Fruit fly (Drosophila melanogaster) whole organism, embryonic: ENCODE results near the gene CG11986.
A peak's percentile ranks its signal among the peaks of the same experiment; 100 is the strongest.

Experiments
- Atf-2 ChIP-seq: fragments of 200-800 bp; sonication (Bioruptor generic); optimal IDR thresholded peaks from 2 replicates; lab custom pipeline; 2016; ENCODE audit warnings: missing biosample characterization, missing genetic modification characterization
- C15 ChIP-seq: fragments of 200-800 bp; sonication (Bioruptor generic); IDR thresholded peaks from 3 replicates; pipeline ENCODE4 v1.3.6; 2022; ENCODE audit warnings: missing biosample characterization, missing genetic modification characterization
- CG10321 ChIP-seq: fragments of 200-800 bp; sonication (Bioruptor generic); IDR thresholded peaks from 2 replicates; pipeline ENCODE4 v1.3.6; 2022; ENCODE audit warnings: missing biosample characterization, missing genetic modification characterization
- CG11696 ChIP-seq: fragments of 200-800 bp; sonication (Bioruptor generic); IDR thresholded peaks from 2 replicates; pipeline ENCODE4 v1.3.6; 2022; ENCODE audit warnings: missing biosample characterization, missing genetic modification characterization
- CG1233 ChIP-seq: fragments of 200-800 bp; sonication (Bioruptor generic); optimal IDR thresholded peaks from 4 replicates; lab custom pipeline; 2018; ENCODE audit warnings: missing biosample characterization, mild to moderate bottlenecking, missing genetic modification characterization
- CG13624 ChIP-seq: fragments of 200-800 bp; sonication (Bioruptor generic); optimal IDR thresholded peaks from 2 replicates; lab custom pipeline; 2016; ENCODE audit warnings: missing biosample characterization, missing genetic modification characterization
- CG15011 ChIP-seq: fragments of 200-800 bp; sonication (Bioruptor generic); optimal IDR thresholded peaks from 3 replicates; lab custom pipeline; 2018; ENCODE audit warnings: missing biosample characterization, mild to moderate bottlenecking, missing genetic modification characterization
- CG1529 ChIP-seq: fragments of 200-800 bp; sonication (Bioruptor generic); optimal IDR thresholded peaks from 3 replicates; lab custom pipeline; 2018; ENCODE audit warnings: missing biosample characterization, missing genetic modification characterization
- CG15601 ChIP-seq: fragments of 200-800 bp; sonication (Bioruptor generic); optimal IDR thresholded peaks from 3 replicates; lab custom pipeline; 2019; ENCODE audit warnings: missing biosample characterization, mild to moderate bottlenecking, missing genetic modification characterization, moderate library complexity
- CG2199 ChIP-seq: fragments of 200-800 bp; sonication (Bioruptor generic); IDR thresholded peaks from 3 replicates; pipeline ENCODE4 v1.3.6; 2022; ENCODE audit warnings: missing biosample characterization, missing genetic modification characterization
- CG32772 ChIP-seq: fragments of 200-800 bp; sonication (Bioruptor generic); IDR thresholded peaks from 2 replicates; pipeline ENCODE4 v1.3.6; 2022; ENCODE audit warnings: missing biosample characterization, missing genetic modification characterization
- CG4617 ChIP-seq: fragments of 200-800 bp; sonication (Bioruptor generic); optimal IDR thresholded peaks from 3 replicates; lab custom pipeline; 2016; ENCODE audit warnings: missing biosample characterization, missing genetic modification characterization, borderline replicate concordance
- CG6791 ChIP-seq: fragments of 200-800 bp; sonication (Bioruptor generic); IDR thresholded peaks from 3 replicates; pipeline ENCODE4 v1.3.6; 2022; ENCODE audit warnings: missing biosample characterization, missing genetic modification characterization; ENCODE audit not compliant: partially characterized antibody
- CG7839 ChIP-seq: fragments of 200-800 bp; sonication (Bioruptor generic); optimal IDR thresholded peaks from 3 replicates; lab custom pipeline; 2018; ENCODE audit warnings: missing biosample characterization, mild to moderate bottlenecking, missing genetic modification characterization, moderate library complexity
- CG8924 ChIP-seq: fragments of 200-800 bp; optimal IDR thresholded peaks from 3 replicates; lab custom pipeline; 2019; ENCODE audit warnings: missing biosample characterization, mild to moderate bottlenecking, missing genetic modification characterization, moderate library complexity
- E2f2 ChIP-seq: fragments of 200-800 bp; sonication (Bioruptor generic); IDR thresholded peaks from 2 replicates; pipeline ENCODE4 v1.3.6; 2022; ENCODE audit warnings: missing biosample characterization, missing genetic modification characterization
- Eip74EF ChIP-seq, 2 experiments: fragments of 200-800 bp in 1 of 2; fragments of >200 bp in 1 of 2; sonication (Bioruptor generic) in 1 of 2; optimal IDR thresholded peaks; 2 replicates each; lab custom pipeline; 2017 to 2019; ENCODE audit warnings: missing biosample characterization in 2 of 2, missing genetic modification characterization in 2 of 2, mild to moderate bottlenecking in 1 of 2, moderate library complexity in 1 of 2
- Fer2 ChIP-seq: fragments of 200-800 bp; sonication (Bioruptor generic); optimal IDR thresholded peaks from 2 replicates; lab custom pipeline; 2018; ENCODE audit warnings: missing biosample characterization, mild to moderate bottlenecking, missing genetic modification characterization, moderate library complexity
- H2.0 ChIP-seq: fragments of 200-800 bp; sonication (Bioruptor generic); IDR thresholded peaks from 2 replicates; pipeline ENCODE4 v1.3.6; 2022; ENCODE audit warnings: missing biosample characterization, missing genetic modification characterization
- HLHmδ ChIP-seq: fragments of 200-800 bp; sonication (Bioruptor generic); optimal IDR thresholded peaks from 2 replicates; lab custom pipeline; 2018; ENCODE audit warnings: missing biosample characterization, mild to moderate bottlenecking, missing genetic modification characterization, moderate library complexity
- HmgD ChIP-seq: fragments of 200-800 bp; sonication (Bioruptor generic); optimal IDR thresholded peaks from 3 replicates; lab custom pipeline; 2016; ENCODE audit warnings: missing biosample characterization, missing genetic modification characterization
- Hmx ChIP-seq: fragments of 200-800 bp; sonication (Bioruptor generic); optimal IDR thresholded peaks from 2 replicates; lab custom pipeline; 2016; ENCODE audit warnings: missing biosample characterization, missing genetic modification characterization
- Kr ChIP-seq: fragments of 200-800 bp; sonication (Bioruptor generic); optimal IDR thresholded peaks from 2 replicates; lab custom pipeline; 2017; ENCODE audit warnings: missing biosample characterization, mild to moderate bottlenecking, missing genetic modification characterization
- Med ChIP-seq: fragments of 200-800 bp; sonication (Bioruptor generic); peaks from one replicate; lab custom pipeline; 2016; ENCODE audit warnings: missing biosample characterization, missing genetic modification characterization, mild to moderate bottlenecking, inconsistent platforms, moderate library complexity
- Meics ChIP-seq: fragments of 200-800 bp; sonication (Bioruptor generic); optimal IDR thresholded peaks from 2 replicates; lab custom pipeline; 2017; ENCODE audit warnings: missing biosample characterization, mild to moderate bottlenecking, missing genetic modification characterization
- Nf-YA ChIP-seq: fragments of 200-800 bp; sonication (Bioruptor generic); IDR thresholded peaks from 2 replicates; pipeline ENCODE4 v1.3.6; 2022; ENCODE audit warnings: missing biosample characterization, missing genetic modification characterization
- Nf-YB ChIP-seq: fragments of 200-800 bp; sonication (Bioruptor generic); optimal IDR thresholded peaks from 3 replicates; lab custom pipeline; 2019; ENCODE audit warnings: missing biosample characterization, mild to moderate bottlenecking, missing genetic modification characterization, moderate library complexity
- Six4 ChIP-seq: fragments of 200-800 bp; sonication (Bioruptor generic); optimal IDR thresholded peaks from 2 replicates; lab custom pipeline; 2016; ENCODE audit warnings: missing biosample characterization, missing genetic modification characterization
- Tbp ChIP-seq: fragments of >200 bp; optimal IDR thresholded peaks from 2 replicates; lab custom pipeline; 2018; ENCODE audit warnings: missing biosample characterization, missing genetic modification characterization
- az2 ChIP-seq: fragments of 200-800 bp; sonication (Bioruptor generic); optimal IDR thresholded peaks from 3 replicates; lab custom pipeline; 2016; ENCODE audit warnings: missing biosample characterization, missing genetic modification characterization
- chn ChIP-seq: fragments of 200-800 bp; sonication (Bioruptor generic); optimal IDR thresholded peaks from 2 replicates; lab custom pipeline; 2016; ENCODE audit warnings: missing biosample characterization, missing genetic modification characterization
- dmrt99B ChIP-seq: fragments of 200-800 bp; sonication (Bioruptor generic); optimal IDR thresholded peaks from 2 replicates; lab custom pipeline; 2018; ENCODE audit warnings: missing biosample characterization, mild to moderate bottlenecking, missing genetic modification characterization, moderate library complexity
- dpn ChIP-seq, 2 experiments: fragments of 200-800 bp; sonication (Bioruptor generic); optimal IDR thresholded peaks; 3 replicates each; lab custom pipeline; 2016; ENCODE audit warnings: missing biosample characterization in 2 of 2, missing genetic modification characterization in 2 of 2
- eyg ChIP-seq: fragments of 200-800 bp; sonication (Bioruptor generic); optimal IDR thresholded peaks from 3 replicates; lab custom pipeline; 2016; ENCODE audit warnings: missing biosample characterization, missing genetic modification characterization
- grn ChIP-seq: fragments of 200-800 bp; sonication (Bioruptor generic); optimal IDR thresholded peaks from 3 replicates; lab custom pipeline; 2017; ENCODE audit warnings: missing biosample characterization, missing genetic modification characterization
- hbn ChIP-seq: fragments of 200-800 bp; sonication (Bioruptor generic); IDR thresholded peaks from 2 replicates; pipeline ENCODE4 v1.3.6; 2022; ENCODE audit warnings: missing biosample characterization, missing genetic modification characterization; ENCODE audit not compliant: partially characterized antibody
- insv ChIP-seq, 2 experiments: fragments of 200-800 bp; sonication (Bioruptor generic); optimal IDR thresholded peaks; 3 replicates each; lab custom pipeline; 2016 to 2018; ENCODE audit warnings: missing biosample characterization in 2 of 2, missing genetic modification characterization in 2 of 2
- klu ChIP-seq: fragments of 200-800 bp; sonication (Bioruptor generic); IDR thresholded peaks from 2 replicates; pipeline ENCODE4 v1.3.6; 2022; ENCODE audit warnings: missing biosample characterization, missing genetic modification characterization
- nerfin-1 ChIP-seq: fragments of 200-800 bp; sonication (Bioruptor generic); optimal IDR thresholded peaks from 3 replicates; lab custom pipeline; 2019; ENCODE audit warnings: missing biosample characterization, mild to moderate bottlenecking, missing genetic modification characterization, moderate library complexity
- oc ChIP-seq: fragments of 200-800 bp; sonication (Bioruptor generic); optimal IDR thresholded peaks from 2 replicates; lab custom pipeline; 2018; ENCODE audit warnings: missing biosample characterization, mild to moderate bottlenecking, missing genetic modification characterization, moderate library complexity
- onecut ChIP-seq: fragments of 200-800 bp; sonication (Bioruptor generic); IDR thresholded peaks from 2 replicates; pipeline ENCODE4 v1.3.6; 2022; ENCODE audit warnings: missing biosample characterization, missing genetic modification characterization
- pros ChIP-seq: fragments of 200-800 bp; sonication (Bioruptor generic); optimal IDR thresholded peaks from 3 replicates; lab custom pipeline; 2019; ENCODE audit warnings: missing biosample characterization, mild to moderate bottlenecking, missing genetic modification characterization, moderate library complexity
- repo ChIP-seq: fragments of 200-800 bp; sonication (Bioruptor generic); optimal IDR thresholded peaks from 2 replicates; lab custom pipeline; 2016; ENCODE audit warnings: missing biosample characterization, missing genetic modification characterization
- sens ChIP-seq: fragments of 200-800 bp; sonication (Bioruptor generic); peaks from one replicate; lab custom pipeline; 2016; ENCODE audit warnings: missing biosample characterization, missing genetic modification characterization
- twi ChIP-seq: fragments of 200-800 bp; optimal IDR thresholded peaks from 2 replicates; lab custom pipeline; 2019; ENCODE audit warnings: missing biosample characterization, mild to moderate bottlenecking, missing genetic modification characterization, moderate library complexity
- unc-4 ChIP-seq: fragments of 200-800 bp; sonication (Bioruptor generic); IDR thresholded peaks from 2 replicates; pipeline ENCODE4 v1.3.6; 2022; ENCODE audit warnings: missing biosample characterization, missing genetic modification characterization; ENCODE audit not compliant: partially characterized antibody
- yki ChIP-seq: fragments of >200 bp; optimal IDR thresholded peaks from 3 replicates; lab custom pipeline; 2018
- zen ChIP-seq: fragments of 200-800 bp; sonication (Bioruptor generic); optimal IDR thresholded peaks from 3 replicates; lab custom pipeline; 2018; ENCODE audit warnings: missing biosample characterization, mild to moderate bottlenecking, missing genetic modification characterization, moderate library complexity
- zfh2 ChIP-seq: fragments of 200-800 bp; sonication (Bioruptor generic); optimal IDR thresholded peaks from 2 replicates; lab custom pipeline; 2016; ENCODE audit warnings: missing biosample characterization, missing genetic modification characterization

CG11986 gene

DNA sequence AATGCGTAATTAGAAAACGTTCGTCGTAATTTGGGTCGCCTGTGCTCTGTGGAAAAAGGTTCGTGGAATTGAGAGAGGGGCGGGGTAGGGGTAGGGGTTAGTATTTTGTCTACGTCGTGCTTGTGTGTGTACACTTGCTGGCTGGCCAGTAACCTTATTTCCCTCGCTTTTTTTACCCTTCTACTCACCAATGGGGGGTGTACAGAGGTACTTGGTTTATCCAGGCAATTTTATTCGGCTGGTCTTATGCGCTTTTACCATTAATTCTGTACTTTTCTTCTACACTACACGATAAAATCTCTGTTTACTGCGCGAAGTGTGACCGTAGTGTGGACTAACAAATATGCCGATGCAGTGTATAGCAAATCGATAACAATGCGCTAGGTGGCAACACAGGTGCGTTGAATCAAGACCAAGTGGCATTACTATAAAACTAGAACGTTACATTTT lies 4.5 kb downstream of the CG11986 start, which contains the start of gene tgo (continued):
- TF ChIP-seq HmgD (GFP tag; lab: Kevin White, UChicago), result peak; percentile 1
- TF ChIP-seq CG8924, result peak; percentile 29
- no peak for TF ChIP-seq Atf-2 (GFP tag; lab: Kevin White, UChicago)
- TF ChIP-seq insv (GFP tag; optimal IDR thresholded peaks at IDR 0.05; lab: Kevin White, UChicago), result peak in 1 of 2 experiments; percentile 38
- TF ChIP-seq CG4617, result peak; percentile 97

DNA sequence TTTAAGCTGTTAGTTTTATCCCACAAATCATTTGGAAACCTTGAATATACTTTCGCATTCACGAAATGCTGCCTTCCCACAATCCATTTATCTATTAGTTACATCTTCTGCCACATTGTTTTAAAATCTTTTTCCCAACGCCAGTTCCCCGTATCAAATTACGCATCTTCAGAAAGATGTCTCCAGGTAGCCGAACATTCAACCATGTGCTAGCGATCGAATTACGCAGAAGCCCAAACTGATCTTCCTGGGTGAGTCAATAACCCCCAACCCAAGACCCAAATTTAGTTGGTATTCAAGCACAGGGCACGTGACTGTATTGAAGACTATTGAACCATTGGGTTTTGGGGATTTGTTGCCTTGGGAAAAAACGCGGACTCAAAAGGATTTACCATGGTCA lies 8.7 kb downstream of the CG11986 start:
- TF ChIP-seq CG32772 (no peak), Hmx (GFP tag; lab: Kevin White, UChicago) (no peak), pros (GFP tag; lab: Kevin White, UChicago) (peak; percentile 96), HLHmδ (GFP tag; lab: Kevin White, UChicago) (peak; percentile 34), twi (tag; lab: Kevin White, UChicago) (peak; percentile 89), Tbp (GFP tag; lab: Kevin White, UChicago) (no peak), CG7839 (no peak), CG1233 (GFP tag; lab: Kevin White, UChicago) (no peak), hbn (no peak), H2.0 (GFP tag; lab: Robert Waterston, UW) (no peak), sens (GFP tag; lab: Kevin White, UChicago) (no peak), CG10321 (no peak), unc-4 (no peak), CG11696 (GFP tag; lab: Robert Waterston, UW) (no peak), yki (lab: Kevin White, UChicago) (no peak), grn (GFP tag; lab: Kevin White, UChicago) (peak; percentile 9), dmrt99B (tag; lab: Kevin White, UChicago) (no peak), dpn (GFP tag; optimal IDR thresholded peaks at IDR 0.05; lab: Kevin White, UChicago) (no peak), CG2199 (GFP tag; lab: Robert Waterston, UW) (0 out of 3 replicates have a peak, but pooled peaks have one; percentile 26), az2 (GFP tag; lab: Kevin White, UChicago) (no peak), Six4 (GFP tag; lab: Kevin White, UChicago) (peak; percentile 12), zfh2 (no peak), chn (GFP tag; lab: Kevin White, UChicago) (no peak)

DNA sequence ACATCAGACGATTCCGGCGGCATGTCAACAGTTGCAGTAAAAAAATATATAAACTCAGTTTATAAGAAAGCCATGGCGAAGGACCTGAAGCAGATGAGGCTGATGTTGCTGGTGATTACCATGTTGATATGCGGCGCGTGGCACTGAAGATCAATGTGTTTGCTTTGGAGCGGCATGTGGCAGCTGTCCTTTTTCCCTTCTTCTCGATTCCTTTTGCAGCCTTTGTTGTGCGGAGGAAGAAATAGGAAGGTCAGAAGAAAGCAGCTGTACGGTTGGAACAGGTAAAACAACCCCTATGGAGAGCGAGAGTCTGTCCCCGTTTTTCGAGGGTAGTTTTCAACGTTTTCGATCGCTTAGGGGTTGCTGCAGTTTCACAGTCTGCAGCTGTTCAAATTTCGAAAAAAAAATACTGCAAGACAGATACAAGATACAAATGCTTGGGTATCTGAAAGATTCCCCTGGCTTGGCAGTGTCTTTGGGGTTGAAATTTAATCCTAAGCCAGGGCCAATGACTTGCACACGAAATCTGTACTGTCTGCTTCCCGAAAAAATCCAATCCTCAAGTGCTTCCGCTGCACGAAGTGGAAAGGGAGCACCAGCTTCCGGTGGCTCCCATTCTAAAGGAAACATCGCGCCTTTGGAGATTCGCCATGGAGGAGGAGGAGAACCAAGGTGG lies 9.7 kb downstream of the CG11986 start:
- TF ChIP-seq Kr (GFP tag; lab: Kevin White, UChicago), result peak; percentile 55
- peak; percentile 50 for TF ChIP-seq oc (tag; lab: Kevin White, UChicago)
- peak; percentile 64 for TF ChIP-seq sens (GFP tag; lab: Kevin White, UChicago)
- TF ChIP-seq klu, result no peak
- no peak for TF ChIP-seq CG1529 (GFP tag; lab: Kevin White, UChicago)
- no peak for TF ChIP-seq C15 (GFP tag; lab: Robert Waterston, UW)
- no peak for TF ChIP-seq Nf-YA (GFP tag; lab: Robert Waterston, UW)
- TF ChIP-seq Nf-YB (GFP tag; lab: Kevin White, UChicago), result no peak
- no peak for TF ChIP-seq CG15011 (GFP tag; lab: Kevin White, UChicago)
- TF ChIP-seq E2f2 (GFP tag; lab: Robert Waterston, UW), result no peak
- peak; percentile 44 for TF ChIP-seq Med (GFP tag; lab: Kevin White, UChicago)
- TF ChIP-seq repo, result no peak
- TF ChIP-seq nerfin-1, result peak; percentile 20
- TF ChIP-seq Fer2 (tag; lab: Kevin White, UChicago), result no peak
- no peak for TF ChIP-seq onecut (GFP tag; lab: Robert Waterston, UW)
- no peak for TF ChIP-seq CG13624
- TF ChIP-seq zen (tag; lab: Kevin White, UChicago), result peak; percentile 42
- TF ChIP-seq eyg (GFP tag; lab: Kevin White, UChicago), result no peak
- no peak for TF ChIP-seq Meics (GFP tag; lab: Kevin White, UChicago)
- no peak for TF ChIP-seq CG6791
- no peak for TF ChIP-seq CG15601 (tag; lab: Kevin White, UChicago)
- no peak for TF ChIP-seq Eip74EF (GFP tag; optimal IDR thresholded peaks at IDR 0.05; lab: Kevin White, UChicago)
